Fruit fly (Drosophila melanogaster): ENCODE measurements around the gene Rph.

The Rph gene

DNA sequence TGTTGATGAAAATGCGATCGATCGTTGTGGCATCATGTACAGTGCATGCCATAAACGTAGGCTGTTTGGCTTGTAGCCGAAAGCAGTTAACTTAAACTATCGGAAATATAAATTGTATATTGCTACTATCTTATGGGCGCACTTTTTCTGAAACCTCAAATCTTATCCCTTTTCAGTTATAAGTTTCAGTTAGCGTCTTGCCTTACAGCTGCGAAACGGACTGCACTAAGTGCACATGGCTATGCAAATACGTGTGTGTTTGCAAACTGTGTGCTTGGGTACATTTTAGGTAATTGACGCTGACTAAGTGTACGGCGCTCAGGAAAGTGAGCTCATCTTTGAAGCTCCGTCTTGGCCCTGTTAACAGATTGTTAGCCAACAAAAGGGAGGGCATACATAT lies 18.2 kb upstream of the Rph start (continued):
- TF ChIP-seq CG3065 (GFP tag; optimal IDR thresholded peaks at IDR 0.05) (no peak), Camta (GFP tag; optimal IDR thresholded peaks at IDR 0.05) (no peak), mld (GFP tag; IDR thresholded peaks at IDR 0.05; ENCODE audit: partially characterized antibody) (no peak), sob (GFP tag; IDR thresholded peaks at IDR 0.05) (peak; percentile 47; the same call in 1 of the 2 replicates), Gsc (GFP tag; IDR thresholded peaks at IDR 0.05) (no peak), CG13296 (GFP tag; optimal IDR thresholded peaks at IDR 0.05) (peak; percentile 61), NC2α (GFP tag; optimal IDR thresholded peaks at IDR 0.05) (no peak), CG11504 (tag; optimal IDR thresholded peaks at IDR 0.05) (peak; percentile 76), CG12155 (GFP tag; optimal IDR thresholded peaks at IDR 0.05) (no peak), CG11093 (GFP tag; IDR thresholded peaks at IDR 0.05) (no peak), CG18262 (tag; optimal IDR thresholded peaks at IDR 0.05) (no peak), CG12299 (tag; optimal IDR thresholded peaks at IDR 0.05) (no peak), bsh (GFP tag; optimal IDR thresholded peaks at IDR 0.05) (peak in 1 of 2 experiments; percentile 25), Deaf1 (tag; optimal IDR thresholded peaks at IDR 0.05) (no peak), CG31224 (GFP tag; IDR thresholded peaks at IDR 0.05) (0 out of 2 replicates have a peak, but pooled peaks have one; percentile 20), zfh2 (GFP tag; optimal IDR thresholded peaks at IDR 0.05) (no peak), Trl (optimal IDR thresholded peaks at IDR 0.05) (no peak), Trl (GFP tag; optimal IDR thresholded peaks at IDR 0.05) (no peak), ase (GFP tag; IDR thresholded peaks at IDR 0.05) (peak; percentile 65; the same call in 2 of the 3 replicates), nom (GFP tag; optimal IDR thresholded peaks at IDR 0.05) (no peak), CG9932 (GFP tag; IDR thresholded peaks at IDR 0.05) (peak; percentile 23; the same call in 1 of the 2 replicates), Taf1 (GFP tag; IDR thresholded peaks at IDR 0.05) (no peak), CG6765 (GFP tag; optimal IDR thresholded peaks at IDR 0.05) (peak; percentile 3), ham (GFP tag; IDR thresholded peaks at IDR 0.05) (no peak), tup (GFP tag; optimal IDR thresholded peaks at IDR 0.05) (no peak), sens-2 (GFP tag; IDR thresholded peaks at IDR 0.05) (no peak), Nf-YC (tag; optimal IDR thresholded peaks at IDR 0.05) (no peak), CG4424 (GFP tag; optimal IDR thresholded peaks at IDR 0.05) (peak; percentile 39), Nf-YB (GFP tag; optimal IDR thresholded peaks at IDR 0.05) (no peak), CG16779 (GFP tag; IDR thresholded peaks at IDR 0.05) (no peak), CG2199 (GFP tag; IDR thresholded peaks at IDR 0.05) (no peak), tx (GFP tag; optimal IDR thresholded peaks at IDR 0.05) (no peak), CG2678 (tag; optimal IDR thresholded peaks at IDR 0.05) (peak; percentile 62), CG10462 (GFP tag; optimal IDR thresholded peaks at IDR 0.05) (no peak), disco-r (GFP tag; optimal IDR thresholded peaks at IDR 0.05) (no peak), cad (GFP tag; optimal IDR thresholded peaks at IDR 0.05) (no peak), chm (GFP tag; IDR thresholded peaks at IDR 0.05) (no peak), CG7963 (GFP tag; IDR thresholded peaks at IDR 0.05; ENCODE audit: partially characterized antibody) (no peak), CG2875 (GFP tag; optimal IDR thresholded peaks at IDR 0.05) (no peak), psq (GFP tag; optimal IDR thresholded peaks at IDR 0.05) (no peak), ap (GFP tag; IDR thresholded peaks at IDR 0.05) (0 out of 2 replicates have a peak, but pooled peaks have one; percentile 44), CG11723 (GFP tag; optimal IDR thresholded peaks at IDR 0.05) (no peak), al (GFP tag; IDR thresholded peaks at IDR 0.05) (no peak), CG14860 (GFP tag; IDR thresholded peaks at IDR 0.05; ENCODE audit: partially characterized antibody) (no peak), CG7928 (GFP tag; optimal IDR thresholded peaks at IDR 0.05) (no peak), Ets65A (GFP tag) (peak; percentile 93), Sin3A (optimal IDR thresholded peaks at IDR 0.05) (no peak), CG15696 (tag; optimal IDR thresholded peaks at IDR 0.05) (no peak), CG31388 (GFP tag; optimal IDR thresholded peaks at IDR 0.05) (no peak), Ravus (GFP tag; IDR thresholded peaks at IDR 0.05) (no peak), CG14014 (GFP tag; IDR thresholded peaks at IDR 0.05) (peak; percentile 37; the same call in 1 of the 2 replicates), CG9727 (GFP tag; optimal IDR thresholded peaks at IDR 0.05) (no peak), wdn (GFP tag; IDR thresholded peaks at IDR 0.05) (no peak)

All from whole organism, embryonic.